Worm (Caenorhabditis elegans) whole organism, midembryonic: ENCODE results near the gene T01C4.8.

Experiments used
- T22C8.4 ChIP-seq: fragments of 200-800 bp; sonication (Bioruptor generic); IDR thresholded peaks from 2 replicates; pipeline ENCODE4 v1.3.6; 2022; ENCODE audit warnings: missing genetic modification characterization, missing compliant biosample characterization
- cog-1 ChIP-seq: sonication (generic microtip); optimal IDR thresholded peaks from 2 replicates; lab custom pipeline; 2016; ENCODE audit warnings: missing genetic modification characterization, missing compliant biosample characterization
- flt-1 ChIP-seq: fragments of 200-800 bp; sonication (Bioruptor generic); IDR thresholded peaks from 2 replicates; pipeline ENCODE4 v1.3.6; 2022; ENCODE audit warnings: missing genetic modification characterization, missing compliant biosample characterization
- klf-2 ChIP-seq: fragments of 200-800 bp; sonication (Bioruptor generic); conservative IDR thresholded peaks from 2 replicates; pipeline ENCODE4 v1.3.6; 2022; ENCODE audit warnings: missing genetic modification reagents, missing genetic modification characterization, missing compliant biosample characterization
- med-1 ChIP-seq: sonication (generic microtip); optimal IDR thresholded peaks from 2 replicates; lab custom pipeline; 2017; ENCODE audit warnings: missing genetic modification characterization, mild to moderate bottlenecking, missing compliant biosample characterization, antibody characterized with exemption, missing genetic modification reagents; ENCODE audit not compliant: insufficient read depth
- ref-1 ChIP-seq: fragments of 200-800 bp; sonication (Bioruptor generic); conservative IDR thresholded peaks from 2 replicates; pipeline ENCODE4 v1.3.6; 2022; ENCODE audit warnings: missing genetic modification reagents, missing genetic modification characterization, missing compliant biosample characterization
- tab-1 ChIP-seq: fragments of 200-800 bp; sonication (Bioruptor generic); IDR thresholded peaks from 2 replicates; pipeline ENCODE4 v1.3.6; 2022; ENCODE audit warnings: missing genetic modification characterization, missing compliant biosample characterization
- ztf-23 ChIP-seq: fragments of 200-800 bp; sonication (Bioruptor generic); IDR thresholded peaks from 2 replicates; pipeline ENCODE4 v1.3.6; 2022; ENCODE audit warnings: missing genetic modification reagents, missing genetic modification characterization, missing compliant biosample characterization
- ztf-29 ChIP-seq: fragments of 200-800 bp; sonication (Bioruptor generic); IDR thresholded peaks from 2 replicates; pipeline ENCODE4 v1.3.6; 2022; ENCODE audit warnings: missing genetic modification reagents, missing genetic modification characterization, missing compliant biosample characterization

T01C4.8 gene

ce11 chrV:7106499-7107152 lies 22.7 kb downstream of the T01C4.8 start:
- TF ChIP-seq flt-1 (GFP tag; lab: Robert Waterston, UW) (no peak), tab-1 (GFP tag; lab: Robert Waterston, UW) (0 out of 2 replicates have a peak, but pooled peaks have one; percentile 13)

ce11 chrV:7103247-7103646 lies 26.1 kb downstream of the T01C4.8 start, which contains the start of gene odr-2:
TSS of gene odr-2 (plus strand) at chrV:7103547.
- TF ChIP-seq ztf-29 (GFP tag; lab: Robert Waterston, UW) (no peak), tab-1 (GFP tag; lab: Robert Waterston, UW) (no peak), flt-1 (GFP tag; lab: Robert Waterston, UW) (no peak), med-1 (GFP tag; lab: Kevin White, UChicago) (no peak)

ce11 chrV:7096811-7097210 lies 32.5 kb downstream of the T01C4.8 start:
- TF ChIP-seq ref-1: no peak
- TF ChIP-seq ztf-23 (GFP tag; lab: Robert Waterston, UW): no peak
- TF ChIP-seq flt-1 (GFP tag; lab: Robert Waterston, UW): no peak
- no peak for TF ChIP-seq cog-1
- no peak for TF ChIP-seq klf-2
- TF ChIP-seq ztf-29 (GFP tag; lab: Robert Waterston, UW): no peak
- no peak for TF ChIP-seq med-1 (GFP tag; lab: Kevin White, UChicago)
- no peak for TF ChIP-seq T22C8.4 (GFP tag; lab: Robert Waterston, UW)
- TF ChIP-seq tab-1 (GFP tag; lab: Robert Waterston, UW): no peak

- no peak for TF ChIP-seq T22C8.4 (GFP tag; lab: Robert Waterston, UW)
Observed at ce11 chrV:7096129-7096730, 33.1 kb downstream of the T01C4.8 start.

ce11 chrV:7095254-7095990 lies 33.9 kb downstream of the T01C4.8 start:
- no peak for TF ChIP-seq ref-1
- no peak for TF ChIP-seq T22C8.4 (GFP tag; lab: Robert Waterston, UW)
- TF ChIP-seq klf-2: no peak
- TF ChIP-seq flt-1 (GFP tag; lab: Robert Waterston, UW): no peak
- TF ChIP-seq cog-1: no peak
- TF ChIP-seq med-1 (GFP tag; lab: Kevin White, UChicago): no peak

ce11 chrV:7093720-7094401 lies 35.5 kb downstream of the T01C4.8 start, which contains the start of gene nhr-135:
TSS of gene nhr-135 (minus strand) at chrV:7093770.
- TF ChIP-seq ztf-29 (GFP tag; lab: Robert Waterston, UW) (no peak), T22C8.4 (GFP tag; lab: Robert Waterston, UW) (peak; percentile 38; the same call in 1 of the 2 replicates), ref-1 (no peak)

ce11 chrV:7091287-7091686 lies 38.1 kb downstream of the T01C4.8 start, which contains the start of gene nhr-286:
TSS of gene nhr-286 (minus strand) at chrV:7091610.
- TF ChIP-seq tab-1 (GFP tag; lab: Robert Waterston, UW): no peak
- TF ChIP-seq cog-1: no peak
- no peak for TF ChIP-seq T22C8.4 (GFP tag; lab: Robert Waterston, UW)
- TF ChIP-seq ztf-29 (GFP tag; lab: Robert Waterston, UW): no peak
- no peak for TF ChIP-seq flt-1 (GFP tag; lab: Robert Waterston, UW)
- no peak for TF ChIP-seq ztf-23 (GFP tag; lab: Robert Waterston, UW)
- TF ChIP-seq ref-1: no peak

- no peak for TF ChIP-seq ref-1
- no peak for TF ChIP-seq cog-1
- TF ChIP-seq tab-1 (GFP tag; lab: Robert Waterston, UW): no peak
- no peak for TF ChIP-seq med-1 (GFP tag; lab: Kevin White, UChicago)
- no peak for TF ChIP-seq T22C8.4 (GFP tag; lab: Robert Waterston, UW)
- TF ChIP-seq klf-2: no peak
- TF ChIP-seq flt-1 (GFP tag; lab: Robert Waterston, UW): no peak
- TF ChIP-seq ztf-29 (GFP tag; lab: Robert Waterston, UW): no peak
- no peak for TF ChIP-seq ztf-23 (GFP tag; lab: Robert Waterston, UW)
Observed at ce11 chrV:7089217-7089616, 40.1 kb downstream of the T01C4.8 start.

- TF ChIP-seq ref-1: no peak
Observed at ce11 chrV:7087340-7087739, 42.0 kb downstream of the T01C4.8 start.

ce11 chrV:7085518-7086104 lies 43.7 kb downstream of the T01C4.8 start, which contains the start of gene VC5.2:
TSS of gene VC5.2 (plus strand) at chrV:7085956.
- no peak for TF ChIP-seq cog-1
